Fruit fly (Drosophila melanogaster) whole organism, embryonic: ENCODE data around the gene bero.

ENCODE experiments used
- B-H2 ChIP-seq: fragments of 200-800 bp; sonication (Bioruptor generic); optimal IDR thresholded peaks from 2 replicates; lab custom pipeline; 2018; ENCODE audit warnings: missing biosample characterization, mild to moderate bottlenecking, missing genetic modification characterization
- CG10565 ChIP-seq: fragments of 200-800 bp; sonication (Bioruptor generic); optimal IDR thresholded peaks from 3 replicates; lab custom pipeline; 2016; ENCODE audit warnings: missing biosample characterization, mild to moderate bottlenecking, missing genetic modification characterization
- CG1233 ChIP-seq: fragments of 200-800 bp; sonication (Bioruptor generic); optimal IDR thresholded peaks from 4 replicates; lab custom pipeline; 2018; ENCODE audit warnings: missing biosample characterization, mild to moderate bottlenecking, missing genetic modification characterization
- CG15479 ChIP-seq: fragments of 200-800 bp; sonication (Bioruptor generic); optimal IDR thresholded peaks from 3 replicates; lab custom pipeline; 2019; ENCODE audit warnings: missing biosample characterization, mild to moderate bottlenecking, missing genetic modification characterization, moderate library complexity
- CG15601 ChIP-seq: fragments of 200-800 bp; sonication (Bioruptor generic); optimal IDR thresholded peaks from 3 replicates; lab custom pipeline; 2019; ENCODE audit warnings: missing biosample characterization, mild to moderate bottlenecking, missing genetic modification characterization, moderate library complexity
- CG16813 ChIP-seq: fragments of 200-800 bp; sonication (Bioruptor generic); IDR thresholded peaks from 3 replicates; pipeline ENCODE4 v1.3.6; 2022; ENCODE audit warnings: missing biosample characterization, missing genetic modification characterization; ENCODE audit not compliant: partially characterized antibody
- CG17568 ChIP-seq: fragments of 200-800 bp; sonication (Bioruptor generic); optimal IDR thresholded peaks from 2 replicates; lab custom pipeline; 2018; ENCODE audit warnings: missing biosample characterization, mild to moderate bottlenecking, missing genetic modification characterization, moderate library complexity
- CG2199 ChIP-seq: fragments of 200-800 bp; sonication (Bioruptor generic); IDR thresholded peaks from 3 replicates; pipeline ENCODE4 v1.3.6; 2022; ENCODE audit warnings: missing biosample characterization, missing genetic modification characterization
- CG2712 ChIP-seq: fragments of 200-800 bp; optimal IDR thresholded peaks from 3 replicates; lab custom pipeline; 2019; ENCODE audit warnings: missing biosample characterization, mild to moderate bottlenecking, missing genetic modification characterization, moderate library complexity
- CG31224 ChIP-seq: fragments of 200-800 bp; sonication (Bioruptor generic); IDR thresholded peaks from 2 replicates; pipeline ENCODE4 v1.3.6; 2022; ENCODE audit warnings: missing biosample characterization, missing genetic modification characterization
- CG33213 ChIP-seq: fragments of 200-800 bp; sonication (Bioruptor generic); optimal IDR thresholded peaks from 3 replicates; lab custom pipeline; 2016; ENCODE audit warnings: missing biosample characterization, missing genetic modification characterization
- CG34376 ChIP-seq: fragments of 200-800 bp; sonication (Bioruptor generic); optimal IDR thresholded peaks from 2 replicates; lab custom pipeline; 2018; ENCODE audit warnings: missing biosample characterization, mild to moderate bottlenecking, missing genetic modification characterization
- CG6175 ChIP-seq: fragments of 200-800 bp; sonication (Bioruptor generic); IDR thresholded peaks from 3 replicates; pipeline ENCODE4 v1.3.6; 2022; ENCODE audit warnings: missing biosample characterization, missing genetic modification characterization
- CG6654 ChIP-seq: fragments of 200-800 bp; sonication (Bioruptor generic); optimal IDR thresholded peaks from 2 replicates; lab custom pipeline; 2017; ENCODE audit warnings: missing biosample characterization, mild to moderate bottlenecking, missing genetic modification characterization
- CG6813 ChIP-seq: fragments of 200-800 bp; sonication (Bioruptor generic); optimal IDR thresholded peaks from 2 replicates; lab custom pipeline; 2017; ENCODE audit warnings: missing biosample characterization, missing genetic modification characterization, mild to moderate bottlenecking, moderate library complexity, missing genetic modification reagents
- CG8290 ChIP-seq, 3 experiments: fragments of 200-800 bp; sonication (Bioruptor generic); optimal IDR thresholded peaks; 2 replicates each; lab custom pipeline; 2016 to 2019; ENCODE audit warnings: missing biosample characterization in 3 of 3, missing genetic modification characterization in 3 of 3, mild to moderate bottlenecking in 2 of 3, moderate library complexity in 1 of 3
- CG9437 ChIP-seq: fragments of 200-800 bp; sonication (Bioruptor generic); optimal IDR thresholded peaks from 2 replicates; lab custom pipeline; 2018; ENCODE audit warnings: missing biosample characterization, mild to moderate bottlenecking, missing genetic modification characterization
- Eip74EF ChIP-seq, 2 experiments: fragments of 200-800 bp in 1 of 2; fragments of >200 bp in 1 of 2; sonication (Bioruptor generic) in 1 of 2; optimal IDR thresholded peaks; 2 replicates each; lab custom pipeline; 2017 to 2019; ENCODE audit warnings: missing biosample characterization in 2 of 2, missing genetic modification characterization in 2 of 2, mild to moderate bottlenecking in 1 of 2, moderate library complexity in 1 of 2
- Ets65A ChIP-seq: fragments of 200-800 bp; sonication (Bioruptor generic); peaks from one replicate; lab custom pipeline; 2016; ENCODE audit warnings: missing biosample characterization, missing genetic modification characterization
- Hr78 ChIP-seq, 2 experiments: fragments of 200-800 bp in 1 of 2; fragments of >200 bp in 1 of 2; sonication (Bioruptor generic) in 1 of 2; optimal IDR thresholded peaks; 2 replicates each; lab custom pipeline; 2017 to 2019; ENCODE audit warnings: missing biosample characterization in 2 of 2, missing genetic modification characterization in 2 of 2, mild to moderate bottlenecking in 1 of 2, moderate library complexity in 1 of 2
- Med ChIP-seq: fragments of 200-800 bp; sonication (Bioruptor generic); peaks from one replicate; lab custom pipeline; 2016; ENCODE audit warnings: missing biosample characterization, missing genetic modification characterization, mild to moderate bottlenecking, inconsistent platforms, moderate library complexity
- Nf-YB ChIP-seq: fragments of 200-800 bp; sonication (Bioruptor generic); optimal IDR thresholded peaks from 3 replicates; lab custom pipeline; 2019; ENCODE audit warnings: missing biosample characterization, mild to moderate bottlenecking, missing genetic modification characterization, moderate library complexity
- Pdp1 ChIP-seq, 2 experiments: fragments of 200-800 bp; sonication (Bioruptor generic); optimal IDR thresholded peaks; 3 replicates each; lab custom pipeline; 2016; ENCODE audit warnings: missing biosample characterization in 2 of 2, missing genetic modification characterization in 2 of 2, mild to moderate bottlenecking in 1 of 2, moderate library complexity in 1 of 2
- Sry-β ChIP-seq: fragments of 200-800 bp; sonication (Bioruptor generic); optimal IDR thresholded peaks from 2 replicates; lab custom pipeline; 2018; ENCODE audit warnings: missing biosample characterization, mild to moderate bottlenecking, missing genetic modification characterization, moderate library complexity
- Ssrp ChIP-seq: fragments of 200-800 bp; sonication (Bioruptor generic); optimal IDR thresholded peaks from 2 replicates; lab custom pipeline; 2018; ENCODE audit warnings: missing biosample characterization, mild to moderate bottlenecking, missing genetic modification characterization, moderate library complexity
- chm ChIP-seq: fragments of 200-800 bp; sonication (Bioruptor generic); IDR thresholded peaks from 2 replicates; pipeline ENCODE4 v1.3.6; 2022; ENCODE audit warnings: missing biosample characterization, missing genetic modification characterization
- crol ChIP-seq: fragments of 200-800 bp; sonication (Bioruptor generic); IDR thresholded peaks from 2 replicates; pipeline ENCODE4 v1.3.6; 2022; ENCODE audit warnings: missing biosample characterization, missing genetic modification characterization
- dmrt99B ChIP-seq: fragments of 200-800 bp; sonication (Bioruptor generic); optimal IDR thresholded peaks from 2 replicates; lab custom pipeline; 2018; ENCODE audit warnings: missing biosample characterization, mild to moderate bottlenecking, missing genetic modification characterization, moderate library complexity
- gem ChIP-seq: fragments of 200-800 bp; sonication (Bioruptor generic); optimal IDR thresholded peaks from 2 replicates; lab custom pipeline; 2019; ENCODE audit warnings: missing biosample characterization, mild to moderate bottlenecking, missing genetic modification characterization, moderate library complexity
- gt ChIP-seq: fragments of 200-800 bp; sonication (Bioruptor generic); IDR thresholded peaks from 2 replicates; pipeline ENCODE4 v1.3.6; 2022; ENCODE audit warnings: missing biosample characterization, missing genetic modification characterization
- hbn ChIP-seq: fragments of 200-800 bp; sonication (Bioruptor generic); IDR thresholded peaks from 2 replicates; pipeline ENCODE4 v1.3.6; 2022; ENCODE audit warnings: missing biosample characterization, missing genetic modification characterization; ENCODE audit not compliant: partially characterized antibody
- klu ChIP-seq: fragments of 200-800 bp; sonication (Bioruptor generic); IDR thresholded peaks from 2 replicates; pipeline ENCODE4 v1.3.6; 2022; ENCODE audit warnings: missing biosample characterization, missing genetic modification characterization
- nom ChIP-seq: fragments of 200-800 bp; sonication (Bioruptor generic); optimal IDR thresholded peaks from 2 replicates; lab custom pipeline; 2017; ENCODE audit warnings: missing biosample characterization, missing genetic modification characterization, mild to moderate bottlenecking, moderate library complexity, missing genetic modification reagents
- salm ChIP-seq: fragments of 200-800 bp; sonication (Bioruptor generic); optimal IDR thresholded peaks from 2 replicates; lab custom pipeline; 2018; ENCODE audit warnings: missing biosample characterization, mild to moderate bottlenecking, missing genetic modification characterization
- sens ChIP-seq: fragments of 200-800 bp; sonication (Bioruptor generic); peaks from one replicate; lab custom pipeline; 2016; ENCODE audit warnings: missing biosample characterization, missing genetic modification characterization
- vfl ChIP-seq: fragments of 200-800 bp; sonication (Bioruptor generic); optimal IDR thresholded peaks from 2 replicates; lab custom pipeline; 2016; ENCODE audit warnings: missing biosample characterization, missing genetic modification characterization
- vvl ChIP-seq: fragments of 200-800 bp; sonication (Bioruptor generic); IDR thresholded peaks from 2 replicates; pipeline ENCODE4 v1.3.6; 2022; ENCODE audit warnings: missing biosample characterization, missing genetic modification characterization
- wek ChIP-seq: fragments of 200-800 bp; sonication (Bioruptor generic); optimal IDR thresholded peaks from 3 replicates; lab custom pipeline; 2018; ENCODE audit warnings: missing biosample characterization, mild to moderate bottlenecking, missing genetic modification characterization, moderate library complexity
- z ChIP-seq: fragments of 200-800 bp; sonication (Bioruptor generic); IDR thresholded peaks from 3 replicates; pipeline ENCODE4 v1.3.6; 2022; ENCODE audit warnings: missing biosample characterization, missing genetic modification characterization
- zfh1 ChIP-seq: fragments of 200-800 bp; sonication (Bioruptor generic); IDR thresholded peaks from 3 replicates; pipeline ENCODE4 v1.3.6; 2022; ENCODE audit warnings: missing biosample characterization, missing genetic modification characterization

bero gene

dm6 chr2L:20874514-20874913 lies 16.0 kb downstream of the bero start (continued):
- TF ChIP-seq zfh1 (GFP tag; lab: Robert Waterston, UW) (0 out of 3 replicates have a peak, but pooled peaks have one; percentile 30), CG2199 (GFP tag; lab: Robert Waterston, UW) (peak; percentile 68; the same call in 2 of the 3 replicates), CG16813 (peak; percentile 54; the same call in 2 of the 3 replicates), CG8290 (GFP tag; optimal IDR thresholded peaks at IDR 0.05; lab: Kevin White, UChicago) (no peak), CG8290 (tag; optimal IDR thresholded peaks at IDR 0.05; lab: Kevin White, UChicago) (peak in 1 of 2 experiments; percentile 22), Med (GFP tag; lab: Kevin White, UChicago) (peak; percentile 6)

dm6 chr2L:20878052-20878451 lies 19.6 kb downstream of the bero start:
- no peak for TF ChIP-seq CG2712 (tag; lab: Kevin White, UChicago)
- TF ChIP-seq CG15601 (tag; lab: Kevin White, UChicago) = no peak
- TF ChIP-seq z (GFP tag; lab: Robert Waterston, UW) = no peak
- TF ChIP-seq vfl = no peak
- TF ChIP-seq CG33213 (GFP tag; lab: Kevin White, UChicago) = no peak
- no peak for TF ChIP-seq CG31224 (GFP tag; lab: Robert Waterston, UW)
- no peak for TF ChIP-seq crol
- TF ChIP-seq CG10565 = no peak
- TF ChIP-seq dmrt99B (tag; lab: Kevin White, UChicago) = no peak
- TF ChIP-seq nom (GFP tag; lab: Kevin White, UChicago) = peak; percentile 60
- no peak for TF ChIP-seq Sry-β (GFP tag; lab: Kevin White, UChicago)
- TF ChIP-seq Med (GFP tag; lab: Kevin White, UChicago) = peak; percentile 18
- peak in 1 of 2 experiments; percentile 49 for TF ChIP-seq Pdp1 (GFP tag; optimal IDR thresholded peaks at IDR 0.05; lab: Kevin White, UChicago)
- TF ChIP-seq vvl (GFP tag; lab: Robert Waterston, UW) = 0 out of 2 replicates have a peak, but pooled peaks have one; percentile 19
- no peak for TF ChIP-seq Nf-YB (GFP tag; lab: Kevin White, UChicago)
- TF ChIP-seq salm = no peak
- no peak for TF ChIP-seq hbn

- TF ChIP-seq CG6175 (GFP tag; lab: Robert Waterston, UW) (no peak), wek (no peak), Med (GFP tag; lab: Kevin White, UChicago) (peak; percentile 32), CG15479 (GFP tag; lab: Kevin White, UChicago) (peak; percentile 44), Ets65A (GFP tag; lab: Kevin White, UChicago) (peak; percentile 75), gem (tag; lab: Kevin White, UChicago) (peak; percentile 69), B-H2 (GFP tag; lab: Kevin White, UChicago) (no peak), CG6654 (GFP tag; lab: Kevin White, UChicago) (no peak), CG17568 (GFP tag; lab: Kevin White, UChicago) (no peak), sens (GFP tag; lab: Kevin White, UChicago) (peak; percentile 2), CG34376 (GFP tag; lab: Kevin White, UChicago) (peak; percentile 44), CG9437 (no peak), chm (no peak), CG1233 (GFP tag; lab: Kevin White, UChicago) (no peak), Hr78 (GFP tag; optimal IDR thresholded peaks at IDR 0.05; lab: Kevin White, UChicago) (peak in 1 of 2 experiments; percentile 10), Ssrp (tag; lab: Kevin White, UChicago) (no peak), gt (no peak), klu (no peak), CG6813 (GFP tag; lab: Kevin White, UChicago) (no peak), Eip74EF (GFP tag; optimal IDR thresholded peaks at IDR 0.05; lab: Kevin White, UChicago) (peak in 1 of 2 experiments; percentile 15)
Observed at dm6 chr2L:20878463-20878862, 20.0 kb downstream of the bero start.
